Worm (Caenorhabditis elegans) whole organism, early embryonic: ENCODE results near the gene C08B11.9.

Source experiments
- B0310.2 ChIP-seq: sonication (generic microtip); optimal IDR thresholded peaks from 2 replicates; lab custom pipeline; 2016; ENCODE audit warnings: mild to moderate bottlenecking, missing genetic modification characterization, missing compliant biosample characterization
- aly-1 ChIP-seq: sonication (generic microtip); optimal IDR thresholded peaks from 2 replicates; lab custom pipeline; 2016; ENCODE audit warnings: missing genetic modification characterization, missing compliant biosample characterization
- ama-1 ChIP-seq: fragments of 150-350 bp; optimal IDR thresholded peaks from 2 replicates; lab custom pipeline; 2014
- ceh-36 ChIP-seq: sonication (generic microtip); optimal IDR thresholded peaks from 2 replicates; lab custom pipeline; 2016; ENCODE audit warnings: missing genetic modification characterization, inconsistent platforms, missing compliant biosample characterization
- ets-7 ChIP-seq: sonication (generic microtip); optimal IDR thresholded peaks from 2 replicates; lab custom pipeline; 2016; ENCODE audit warnings: missing genotype, missing genetic modification characterization, missing compliant biosample characterization
- flt-1 ChIP-seq: fragments of 200-800 bp; sonication (Bioruptor generic); IDR thresholded peaks from 2 replicates; pipeline ENCODE4 v1.3.6; 2022; ENCODE audit warnings: missing genetic modification characterization, missing compliant biosample characterization
- hmg-4 ChIP-seq: fragments of 200-800 bp; sonication (Bioruptor generic); optimal IDR thresholded peaks from 2 replicates; lab custom pipeline; 2018; ENCODE audit warnings: mild to moderate bottlenecking, missing genetic modification characterization, missing compliant biosample characterization
- hnd-1 ChIP-seq: sonication (generic microtip); optimal IDR thresholded peaks from 2 replicates; lab custom pipeline; 2016; ENCODE audit warnings: missing genetic modification characterization, missing compliant biosample characterization
- pes-1 ChIP-seq: fragments of 200-800 bp; sonication (Bioruptor generic); IDR thresholded peaks from 2 replicates; pipeline ENCODE4 v1.3.6; 2022; ENCODE audit warnings: missing genetic modification reagents, missing genetic modification characterization, missing compliant biosample characterization
- scrt-1 ChIP-seq: fragments of 200-800 bp; sonication (Bioruptor generic); IDR thresholded peaks from 2 replicates; pipeline ENCODE4 v1.3.6; 2022; ENCODE audit warnings: missing genetic modification characterization, missing compliant biosample characterization
- sea-1 ChIP-seq: fragments of 200-800 bp; sonication (Bioruptor generic); conservative IDR thresholded peaks from 2 replicates; pipeline ENCODE4 v1.3.6; 2022; ENCODE audit warnings: missing genetic modification characterization, missing compliant biosample characterization
- tbx-11 ChIP-seq: fragments of 200-800 bp; sonication (Bioruptor generic); IDR thresholded peaks from 2 replicates; pipeline ENCODE4 v1.3.6; 2022; ENCODE audit warnings: missing genetic modification characterization, missing compliant biosample characterization
- tra-4 ChIP-seq: sonication (generic microtip); optimal IDR thresholded peaks from 2 replicates; lab custom pipeline; 2017; ENCODE audit warnings: missing genetic modification characterization, missing compliant biosample characterization

DNA sequence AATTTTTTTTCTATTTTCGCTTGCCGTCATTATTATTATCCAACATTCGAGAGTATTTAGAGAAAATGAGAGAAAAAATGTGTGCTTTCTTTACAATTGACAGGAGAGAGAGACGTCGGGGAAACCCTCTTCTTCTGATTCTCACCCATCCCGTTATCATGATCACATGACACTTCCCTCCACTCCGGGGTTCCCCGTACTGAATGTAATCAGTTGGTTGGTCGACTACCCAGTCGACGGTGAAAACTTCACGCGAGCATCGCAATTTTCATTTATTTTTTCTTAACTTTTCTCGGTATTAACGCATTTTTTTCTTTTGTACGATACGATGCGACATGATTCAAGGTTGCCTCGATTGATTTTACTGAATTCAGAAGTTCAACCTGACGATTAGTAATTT, 21.8 kb downstream of the C08B11.9 start:
- TF ChIP-seq ama-1 = no peak
- no peak for TF ChIP-seq sea-1 (GFP tag; lab: Robert Waterston, UW)
- no peak for TF ChIP-seq ets-7 (tag; lab: Kevin White, UChicago)
- TF ChIP-seq scrt-1 (GFP tag; lab: Robert Waterston, UW) = no peak
- TF ChIP-seq flt-1 (GFP tag; lab: Robert Waterston, UW) = no peak
- TF ChIP-seq pes-1 (GFP tag; lab: Robert Waterston, UW) = no peak
- TF ChIP-seq ceh-36 (tag; lab: Kevin White, UChicago) = no peak
- no peak for TF ChIP-seq hnd-1 (tag; lab: Kevin White, UChicago)
- TF ChIP-seq tra-4 = no peak
- TF ChIP-seq tbx-11 (GFP tag; lab: Robert Waterston, UW) = no peak
- TF ChIP-seq B0310.2 = no peak
- no peak for TF ChIP-seq aly-1
- TF ChIP-seq hmg-4 (GFP tag; lab: Kevin White, UChicago) = no peak
